Worm (Caenorhabditis elegans) whole organism, late embryonic: Measurements from ENCODE around the gene C16C10.2.

Source experiments
- fkh-10 ChIP-seq: fragments of 150-350 bp; optimal IDR thresholded peaks from 2 replicates; lab custom pipeline; 2014; ENCODE audit warnings: missing biosample characterization, missing genetic modification reagents, missing genetic modification characterization
- nhr-11 ChIP-seq: fragments of 150-350 bp; optimal IDR thresholded peaks from 2 replicates; lab custom pipeline; 2014; ENCODE audit warnings: missing biosample characterization, missing genetic modification characterization

- TF ChIP-seq fkh-10 (GFP tag; lab: Kevin White, UChicago) = no peak
- no peak for TF ChIP-seq nhr-11
These were observed 3.0 kb downstream of the C16C10.2 start for ce11 chrIII:4175489-4175888.
